Worm (Caenorhabditis elegans) whole organism, early embryonic: ENCODE results near the gene K10C8.4.

Source experiments
- B0310.2 ChIP-seq: sonication (generic microtip); optimal IDR thresholded peaks from 2 replicates; lab custom pipeline; 2016; ENCODE audit warnings: mild to moderate bottlenecking, missing genetic modification characterization, missing compliant biosample characterization
- F13C5.2 ChIP-seq: sonication (generic microtip); optimal IDR thresholded peaks from 2 replicates; lab custom pipeline; 2017; ENCODE audit warnings: mild to moderate bottlenecking, missing genetic modification characterization, inconsistent platforms, missing compliant biosample characterization
- aly-1 ChIP-seq: sonication (generic microtip); optimal IDR thresholded peaks from 2 replicates; lab custom pipeline; 2016; ENCODE audit warnings: missing genetic modification characterization, missing compliant biosample characterization
- ama-1 ChIP-seq: fragments of 150-350 bp; optimal IDR thresholded peaks from 2 replicates; lab custom pipeline; 2014
- ceh-13 ChIP-seq: fragments of 200-800 bp; sonication (Bioruptor generic); optimal IDR thresholded peaks from 2 replicates; lab custom pipeline; 2018; ENCODE audit warnings: mild to moderate bottlenecking, missing genetic modification characterization, missing compliant biosample characterization
- ceh-36 ChIP-seq: sonication (generic microtip); optimal IDR thresholded peaks from 2 replicates; lab custom pipeline; 2016; ENCODE audit warnings: missing genetic modification characterization, inconsistent platforms, missing compliant biosample characterization
- ets-7 ChIP-seq: sonication (generic microtip); optimal IDR thresholded peaks from 2 replicates; lab custom pipeline; 2016; ENCODE audit warnings: missing genotype, missing genetic modification characterization, missing compliant biosample characterization
- flt-1 ChIP-seq: fragments of 200-800 bp; sonication (Bioruptor generic); IDR thresholded peaks from 2 replicates; pipeline ENCODE4 v1.3.6; 2022; ENCODE audit warnings: missing genetic modification characterization, missing compliant biosample characterization
- hmbx-1 ChIP-seq: sonication (generic microtip); optimal IDR thresholded peaks from 2 replicates; lab custom pipeline; 2016; ENCODE audit warnings: mild to moderate bottlenecking, missing genetic modification characterization, missing compliant biosample characterization
- hmg-4 ChIP-seq: fragments of 200-800 bp; sonication (Bioruptor generic); optimal IDR thresholded peaks from 2 replicates; lab custom pipeline; 2018; ENCODE audit warnings: mild to moderate bottlenecking, missing genetic modification characterization, missing compliant biosample characterization
- hnd-1 ChIP-seq: sonication (generic microtip); optimal IDR thresholded peaks from 2 replicates; lab custom pipeline; 2016; ENCODE audit warnings: missing genetic modification characterization, missing compliant biosample characterization
- pes-1 ChIP-seq: fragments of 200-800 bp; sonication (Bioruptor generic); IDR thresholded peaks from 2 replicates; pipeline ENCODE4 v1.3.6; 2022; ENCODE audit warnings: missing genetic modification reagents, missing genetic modification characterization, missing compliant biosample characterization
- scrt-1 ChIP-seq: fragments of 200-800 bp; sonication (Bioruptor generic); IDR thresholded peaks from 2 replicates; pipeline ENCODE4 v1.3.6; 2022; ENCODE audit warnings: missing genetic modification characterization, missing compliant biosample characterization
- sea-1 ChIP-seq: fragments of 200-800 bp; sonication (Bioruptor generic); conservative IDR thresholded peaks from 2 replicates; pipeline ENCODE4 v1.3.6; 2022; ENCODE audit warnings: missing genetic modification characterization, missing compliant biosample characterization
- tbx-11 ChIP-seq: fragments of 200-800 bp; sonication (Bioruptor generic); IDR thresholded peaks from 2 replicates; pipeline ENCODE4 v1.3.6; 2022; ENCODE audit warnings: missing genetic modification characterization, missing compliant biosample characterization
- tbx-37 ChIP-seq: fragments of 200-800 bp; sonication (Bioruptor generic); conservative IDR thresholded peaks from 2 replicates; pipeline ENCODE4 v1.3.6; 2022; ENCODE audit warnings: missing genetic modification reagents, missing genetic modification characterization, missing compliant biosample characterization
- tra-4 ChIP-seq: sonication (generic microtip); optimal IDR thresholded peaks from 2 replicates; lab custom pipeline; 2017; ENCODE audit warnings: missing genetic modification characterization, missing compliant biosample characterization

Gene K10C8.4

DNA sequence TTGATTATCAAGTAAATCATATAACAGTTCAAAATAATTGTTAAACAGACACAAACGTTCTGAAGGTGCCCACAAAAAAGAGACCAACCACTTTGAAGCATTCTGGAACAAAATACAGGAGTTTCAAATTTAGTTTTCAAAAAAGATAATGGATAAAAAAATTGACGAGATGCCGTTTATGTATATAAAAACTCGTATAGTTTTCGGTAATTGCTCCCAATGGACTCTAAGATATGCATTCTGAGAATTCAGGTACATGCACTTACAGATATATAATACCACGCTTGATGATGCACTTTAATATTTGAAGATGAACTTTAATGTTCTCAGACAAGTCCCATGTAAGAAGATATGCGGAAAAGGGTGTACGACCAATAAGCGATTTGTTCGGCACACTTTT is 22.6 kb downstream of the K10C8.4 start, which contains the start of gene str-181:
Gene str-181 (minus strand): TSS at position 101 of the 400 bp plus-strand sequence.
- TF ChIP-seq ets-7 (tag; lab: Kevin White, UChicago) (no peak), F13C5.2 (no peak), sea-1 (GFP tag; lab: Robert Waterston, UW) (no peak), scrt-1 (GFP tag; lab: Robert Waterston, UW) (no peak), tbx-37 (GFP tag; lab: Robert Waterston, UW) (no peak), hmg-4 (GFP tag; lab: Kevin White, UChicago) (no peak), tra-4 (tag; lab: Kevin White, UChicago) (no peak), aly-1 (tag; lab: Kevin White, UChicago) (no peak), ama-1 (lab: Kevin White, UChicago) (no peak), ceh-13 (GFP tag; lab: Kevin White, UChicago) (no peak), tbx-11 (GFP tag; lab: Robert Waterston, UW) (no peak), hnd-1 (tag; lab: Kevin White, UChicago) (no peak), B0310.2 (tag; lab: Kevin White, UChicago) (no peak), hmbx-1 (tag; lab: Kevin White, UChicago) (no peak), pes-1 (no peak), flt-1 (GFP tag; lab: Robert Waterston, UW) (no peak), ceh-36 (tag; lab: Kevin White, UChicago) (no peak)

- TF ChIP-seq hmbx-1 (tag; lab: Kevin White, UChicago) (no peak), tra-4 (tag; lab: Kevin White, UChicago) (no peak), tbx-11 (GFP tag; lab: Robert Waterston, UW) (no peak), ama-1 (lab: Kevin White, UChicago) (no peak), ets-7 (tag; lab: Kevin White, UChicago) (no peak), tbx-37 (GFP tag; lab: Robert Waterston, UW) (no peak), F13C5.2 (no peak), hnd-1 (tag; lab: Kevin White, UChicago) (no peak), ceh-13 (GFP tag; lab: Kevin White, UChicago) (no peak), flt-1 (GFP tag; lab: Robert Waterston, UW) (no peak), B0310.2 (tag; lab: Kevin White, UChicago) (no peak), aly-1 (tag; lab: Kevin White, UChicago) (no peak), sea-1 (GFP tag; lab: Robert Waterston, UW) (no peak), ceh-36 (tag; lab: Kevin White, UChicago) (no peak), pes-1 (no peak), scrt-1 (GFP tag; lab: Robert Waterston, UW) (no peak), hmg-4 (GFP tag; lab: Kevin White, UChicago) (no peak)
Observed at ce11 chrV:12719713-12720112, 23.6 kb downstream of the K10C8.4 start, which contains the start of gene R11D1.7. Gene R11D1.7 (plus strand): TSS chrV:12720013.

- TF ChIP-seq pes-1 = no peak
- TF ChIP-seq hnd-1 (tag; lab: Kevin White, UChicago) = no peak
- no peak for TF ChIP-seq tbx-37 (GFP tag; lab: Robert Waterston, UW)
- TF ChIP-seq scrt-1 (GFP tag; lab: Robert Waterston, UW) = no peak
- TF ChIP-seq sea-1 (GFP tag; lab: Robert Waterston, UW) = no peak
Observed at ce11 chrV:12725893-12726292, 29.8 kb downstream of the K10C8.4 start, which contains the start of gene R11D1.12. Gene R11D1.12 (minus strand): TSS chrV:12725993.

DNA sequence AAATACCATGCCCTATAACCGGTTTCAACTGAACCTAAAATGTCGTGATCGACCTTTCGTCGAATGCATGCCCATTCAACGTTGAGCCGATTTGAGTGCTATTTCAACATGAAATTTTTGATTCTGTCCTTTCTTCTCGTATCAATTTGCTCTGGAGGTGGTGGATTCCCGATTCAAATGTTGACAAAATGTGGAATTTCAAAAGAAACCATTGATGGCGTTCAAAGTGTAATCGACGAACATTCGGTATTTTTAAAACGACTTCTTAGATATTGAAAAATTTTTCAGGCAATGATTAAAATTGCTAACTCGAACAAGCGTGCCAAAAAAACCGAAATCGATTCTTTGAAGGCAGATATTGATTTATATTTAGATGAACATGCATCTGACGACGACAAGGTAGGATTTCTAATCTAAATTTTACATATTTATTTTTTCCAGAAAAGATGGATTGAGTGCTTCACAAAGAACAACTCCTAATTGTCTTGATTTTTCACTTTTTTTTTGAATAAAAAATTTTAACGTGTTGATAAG is 31.1 kb downstream of the K10C8.4 start, which contains the start of gene R11D1.13:
Gene R11D1.13 (plus strand): TSS at position 51 of the 534 bp plus-strand sequence.
- no peak for TF ChIP-seq ceh-13 (GFP tag; lab: Kevin White, UChicago)
- no peak for TF ChIP-seq B0310.2 (tag; lab: Kevin White, UChicago)
- TF ChIP-seq tbx-37 (GFP tag; lab: Robert Waterston, UW) = no peak
- no peak for TF ChIP-seq ceh-36 (tag; lab: Kevin White, UChicago)
- no peak for TF ChIP-seq hmbx-1 (tag; lab: Kevin White, UChicago)
- no peak for TF ChIP-seq scrt-1 (GFP tag; lab: Robert Waterston, UW)
- TF ChIP-seq flt-1 (GFP tag; lab: Robert Waterston, UW) = no peak
- TF ChIP-seq pes-1 = no peak
- TF ChIP-seq tra-4 (tag; lab: Kevin White, UChicago) = no peak
- no peak for TF ChIP-seq sea-1 (GFP tag; lab: Robert Waterston, UW)
- no peak for TF ChIP-seq ets-7 (tag; lab: Kevin White, UChicago)
- no peak for TF ChIP-seq tbx-11 (GFP tag; lab: Robert Waterston, UW)
- no peak for TF ChIP-seq aly-1 (tag; lab: Kevin White, UChicago)
- TF ChIP-seq hmg-4 (GFP tag; lab: Kevin White, UChicago) = no peak
- no peak for TF ChIP-seq ama-1 (lab: Kevin White, UChicago)
- TF ChIP-seq hnd-1 (tag; lab: Kevin White, UChicago) = no peak
- no peak for TF ChIP-seq F13C5.2

DNA sequence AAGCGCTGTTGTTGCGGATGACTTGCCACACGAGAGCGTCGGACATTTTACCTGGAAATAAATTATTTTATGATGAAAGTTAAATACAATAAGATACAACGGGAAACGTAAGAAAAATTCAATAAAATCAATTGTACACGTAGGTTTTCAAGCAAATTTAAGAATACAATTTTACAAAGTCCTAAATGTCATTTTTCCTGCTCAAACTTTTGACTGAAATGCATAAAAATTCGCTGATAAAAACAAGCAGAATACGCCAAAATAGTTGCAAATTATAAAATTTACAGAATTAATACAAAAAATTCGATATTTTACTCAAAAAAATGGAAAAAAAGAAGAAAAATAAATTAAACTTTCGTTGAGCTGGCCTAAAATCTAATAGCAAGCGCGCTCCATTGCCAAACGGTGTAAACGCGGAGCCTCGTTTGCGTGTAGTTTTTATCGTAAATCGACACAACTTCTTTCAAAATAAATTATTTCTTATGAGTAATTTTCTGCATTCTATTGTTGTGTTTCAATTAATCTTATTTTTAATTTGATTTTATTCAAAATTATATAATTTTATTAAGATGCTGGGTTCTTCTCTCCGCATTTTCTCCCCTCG is 32.1 kb downstream of the K10C8.4 start, which contains the start of the genes rpl-28 and mrpl-49:
Gene rpl-28 (minus strand): TSS at position 51 of the 604 bp plus-strand sequence.
Gene mrpl-49 (plus strand): TSS at position 570 of the 604 bp plus-strand sequence.
- TF ChIP-seq F13C5.2 (peak; percentile 33), aly-1 (tag; lab: Kevin White, UChicago) (no peak)

DNA sequence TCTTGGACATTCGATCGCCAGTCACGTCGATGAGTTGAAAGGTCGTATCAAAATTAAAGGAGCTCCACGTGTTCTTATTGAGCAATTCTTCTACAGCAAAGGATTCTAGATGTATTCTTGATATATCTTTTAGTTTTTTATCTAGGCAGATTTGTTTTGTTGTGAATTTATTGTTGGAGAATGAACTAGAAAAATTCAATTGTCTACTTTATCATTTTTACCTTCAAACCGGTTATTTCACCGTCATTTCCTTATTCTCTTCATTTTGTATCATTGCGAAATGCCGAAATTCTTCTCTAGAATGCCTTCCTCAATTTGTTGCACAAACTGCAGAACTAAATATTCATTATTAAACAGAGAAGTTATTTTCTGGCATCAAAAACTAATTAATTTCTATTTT is 33.2 kb downstream of the K10C8.4 start, which contains the start of gene R11D1.10:
Gene R11D1.10 (plus strand): TSS at position 301 of the 400 bp plus-strand sequence.
- no peak for TF ChIP-seq tra-4 (tag; lab: Kevin White, UChicago)
- TF ChIP-seq tbx-37 (GFP tag; lab: Robert Waterston, UW) = no peak
- no peak for TF ChIP-seq sea-1 (GFP tag; lab: Robert Waterston, UW)
- no peak for TF ChIP-seq hmg-4 (GFP tag; lab: Kevin White, UChicago)
- no peak for TF ChIP-seq hmbx-1 (tag; lab: Kevin White, UChicago)
- TF ChIP-seq tbx-11 (GFP tag; lab: Robert Waterston, UW) = no peak
- no peak for TF ChIP-seq aly-1 (tag; lab: Kevin White, UChicago)
- TF ChIP-seq flt-1 (GFP tag; lab: Robert Waterston, UW) = no peak
- TF ChIP-seq F13C5.2 = no peak
- no peak for TF ChIP-seq scrt-1 (GFP tag; lab: Robert Waterston, UW)
- no peak for TF ChIP-seq ets-7 (tag; lab: Kevin White, UChicago)
- no peak for TF ChIP-seq ama-1 (lab: Kevin White, UChicago)
- TF ChIP-seq ceh-36 (tag; lab: Kevin White, UChicago) = no peak
- TF ChIP-seq B0310.2 (tag; lab: Kevin White, UChicago) = no peak
- no peak for TF ChIP-seq hnd-1 (tag; lab: Kevin White, UChicago)
- TF ChIP-seq ceh-13 (GFP tag; lab: Kevin White, UChicago) = no peak
- no peak for TF ChIP-seq pes-1
